Fruit fly (Drosophila melanogaster): Measurements from ENCODE around the gene CG11983.

CG11983 gene

dm6 chr3R:9038652-9039051, 30.5 kb downstream of the CG11983 start, which contains the start of gene hyx (continued):
- TF ChIP-seq CG14710 (tag; optimal IDR thresholded peaks at IDR 0.05) (peak; percentile 32), CG17385 (GFP tag; optimal IDR thresholded peaks at IDR 0.05) (peak; percentile 38), CG13296 (GFP tag; optimal IDR thresholded peaks at IDR 0.05) (peak; percentile 56), klu (GFP tag; IDR thresholded peaks at IDR 0.05) (peak; percentile 44), org-1 (GFP tag; optimal IDR thresholded peaks at IDR 0.05) (no peak), da (GFP tag; optimal IDR thresholded peaks at IDR 0.05) (no peak), E2f2 (GFP tag; IDR thresholded peaks at IDR 0.05) (no peak), zfh1 (GFP tag; IDR thresholded peaks at IDR 0.05) (no peak), crp (GFP tag; optimal IDR thresholded peaks at IDR 0.05) (peak; percentile 69 to 95), Fer2 (tag; optimal IDR thresholded peaks at IDR 0.05) (no peak), Hmx (GFP tag; optimal IDR thresholded peaks at IDR 0.05) (no peak), vvl (GFP tag; IDR thresholded peaks at IDR 0.05) (peak; percentile 58; the same call in 1 of the 2 replicates), Atf6 (GFP tag; IDR thresholded peaks at IDR 0.05) (peak; percentile 61), unpg (GFP tag; optimal IDR thresholded peaks at IDR 0.05) (peak; percentile 14), tll (GFP tag; optimal IDR thresholded peaks at IDR 0.05) (no peak), eve (GFP tag; optimal IDR thresholded peaks at IDR 0.05) (no peak), Nf-YB (GFP tag; optimal IDR thresholded peaks at IDR 0.05) (no peak), Hsf (GFP tag; optimal IDR thresholded peaks at IDR 0.05) (peak; percentile 36), fu2 (GFP tag; optimal IDR thresholded peaks at IDR 0.05) (no peak), sima (GFP tag; optimal IDR thresholded peaks at IDR 0.05) (no peak), CG11085 (GFP tag; IDR thresholded peaks at IDR 0.05) (no peak), CG17328 (GFP tag; IDR thresholded peaks at IDR 0.05) (0 out of 2 replicates have a peak, but pooled peaks have one; percentile 7), kay (GFP tag; optimal IDR thresholded peaks at IDR 0.05) (no peak), Dek (tag; optimal IDR thresholded peaks at IDR 0.05) (peak; percentile 41), CG2116 (GFP tag; optimal IDR thresholded peaks at IDR 0.05) (no peak), Xrp1 (GFP tag; IDR thresholded peaks at IDR 0.05) (no peak), Stat92E (GFP tag; optimal IDR thresholded peaks at IDR 0.05) (no peak), mirr (GFP tag; optimal IDR thresholded peaks at IDR 0.05) (peak; percentile 16), fd3F (GFP tag; optimal IDR thresholded peaks at IDR 0.05) (no peak), CG9727 (GFP tag; optimal IDR thresholded peaks at IDR 0.05) (peak; percentile 9), Lim3 (GFP tag; IDR thresholded peaks at IDR 0.05) (no peak), B-H2 (GFP tag; optimal IDR thresholded peaks at IDR 0.05) (peak; percentile 60), Dref (GFP tag; IDR thresholded peaks at IDR 0.05) (peak; percentile 42), CG13424 (tag; optimal IDR thresholded peaks at IDR 0.05) (peak; percentile 52), ci (GFP tag; IDR thresholded peaks at IDR 0.05) (peak; percentile 36; the same call in 1 of the 3 replicates), CG17912 (GFP tag; optimal IDR thresholded peaks at IDR 0.05) (no peak), CG7839 (tag; optimal IDR thresholded peaks at IDR 0.05) (no peak), sqz (GFP tag; optimal IDR thresholded peaks at IDR 0.05) (no peak), jing (GFP tag; optimal IDR thresholded peaks at IDR 0.05) (no peak), CG6813 (GFP tag; optimal IDR thresholded peaks at IDR 0.05) (no peak), CG14860 (GFP tag; IDR thresholded peaks at IDR 0.05; ENCODE audit: partially characterized antibody) (peak; percentile 58), CG17568 (GFP tag; optimal IDR thresholded peaks at IDR 0.05) (no peak), Atf3 (GFP tag; optimal IDR thresholded peaks at IDR 0.05) (no peak), Bdp1 (GFP tag; optimal IDR thresholded peaks at IDR 0.05) (no peak), sug (tag; optimal IDR thresholded peaks at IDR 0.05) (peak; percentile 61), CG34422 (GFP tag; IDR thresholded peaks at IDR 0.05) (peak; percentile 65; the same call in 2 of the 3 replicates), Six4 (GFP tag; optimal IDR thresholded peaks at IDR 0.05) (no peak), CG11247 (GFP tag; IDR thresholded peaks at IDR 0.05) (no peak), CG32767 (GFP tag; IDR thresholded peaks at IDR 0.05) (no peak), CG42726 (GFP tag; IDR thresholded peaks at IDR 0.05; ENCODE audit: partially characterized antibody) (no peak), ham (GFP tag; IDR thresholded peaks at IDR 0.05) (no peak)

Measured in whole organism, embryonic.